Worm (Caenorhabditis elegans): ENCODE measurements around the gene ZK673.2.

Gene ZK673.2

DNA sequence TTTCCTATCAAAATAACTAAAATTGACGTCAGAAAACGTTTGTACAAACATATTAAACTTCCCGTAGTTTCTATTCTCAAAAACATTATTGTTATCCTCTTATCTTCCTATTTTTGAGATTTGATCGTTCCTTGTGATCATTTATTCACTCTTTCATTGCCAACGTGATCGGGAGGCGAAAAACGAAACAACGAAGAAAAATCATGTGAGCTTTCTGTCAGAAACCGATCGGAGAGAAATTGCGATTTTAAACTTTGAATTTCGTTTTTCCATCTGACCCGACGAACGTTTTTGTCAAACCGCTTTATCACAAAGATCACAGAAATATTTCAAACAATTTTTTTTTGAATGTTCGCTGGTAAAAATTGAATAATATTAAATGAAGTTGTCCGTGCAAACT is 1.8 kb upstream of the ZK673.2 start:
- TF ChIP-seq F37D6.2 (tag; optimal IDR thresholded peaks at IDR 0.05) (no peak), unc-130 (GFP tag; optimal IDR thresholded peaks at IDR 0.05) (no peak), lin-38 (GFP tag; IDR thresholded peaks at IDR 0.05) (no peak), fkh-10 (GFP tag; optimal IDR thresholded peaks at IDR 0.05) (no peak), sdz-12 (GFP tag; optimal IDR thresholded peaks at IDR 0.05) (no peak), set-16 (GFP tag; IDR thresholded peaks at IDR 0.05) (no peak), tag-97 (GFP tag; IDR thresholded peaks at IDR 0.05) (no peak), lir-3 (tag; optimal IDR thresholded peaks at IDR 0.05) (no peak), pha-4 (GFP tag; IDR thresholded peaks at IDR 0.05) (no peak), pha-4 (tag; optimal IDR thresholded peaks at IDR 0.05) (no peak), lin-15B (tag; optimal IDR thresholded peaks at IDR 0.05) (no peak), unc-62 (GFP tag; optimal IDR thresholded peaks at IDR 0.05 in 1 of 2) (peak in 1 of 2 experiments; percentile 97), unc-62 (tag; optimal IDR thresholded peaks at IDR 0.05) (no peak), ZK337.2 (GFP tag; IDR thresholded peaks at IDR 0.05) (no peak), snpc-4 (tag; optimal IDR thresholded peaks at IDR 0.05) (no peak), mep-1 (tag; optimal IDR thresholded peaks at IDR 0.05) (no peak), spr-3 (GFP tag; optimal IDR thresholded peaks at IDR 0.05) (no peak), ZK546.5 (tag; optimal IDR thresholded peaks at IDR 0.05) (no peak), dmd-6 (GFP tag; IDR thresholded peaks at IDR 0.05) (peak; percentile 71), Y5F2A.4 (GFP tag; optimal IDR thresholded peaks at IDR 0.05) (no peak), dve-1 (tag; optimal IDR thresholded peaks at IDR 0.05; ENCODE audit: insufficient read depth) (peak; percentile 80), Y48G9A.11 (GFP tag; IDR thresholded peaks at IDR 0.05) (no peak), F26F4.8 (GFP tag; conservative IDR thresholded peaks at IDR 0.05) (no peak), cey-2 (tag; optimal IDR thresholded peaks at IDR 0.05; ENCODE audit: borderline replicate concordance, insufficient read depth) (no peak), nhr-111 (GFP tag; optimal IDR thresholded peaks at IDR 0.05) (no peak), rbr-2 (tag; optimal IDR thresholded peaks at IDR 0.05) (no peak), aha-1 (tag) (no peak), tra-1 (GFP tag; IDR thresholded peaks at IDR 0.05) (no peak), mdl-1 (tag; optimal IDR thresholded peaks at IDR 0.05) (peak in 1 of 2 experiments; percentile 47), egl-43 (GFP tag; IDR thresholded peaks at IDR 0.05) (no peak), hmg-1.1 (GFP tag; IDR thresholded peaks at IDR 0.05) (no peak), lin-1 (GFP tag; IDR thresholded peaks at IDR 0.05) (no peak), Y105C5A.15 (GFP tag; IDR thresholded peaks at IDR 0.05) (no peak), mes-2 (tag; optimal IDR thresholded peaks at IDR 0.05; ENCODE audit: poor library complexity, severe bottlenecking) (no peak), ceh-44 (GFP tag; IDR thresholded peaks at IDR 0.05) (no peak), hlh-11 (tag; optimal IDR thresholded peaks at IDR 0.05) (peak; percentile 86), mxl-2 (GFP tag; conservative IDR thresholded peaks at IDR 0.05) (no peak), skn-1 (tag; optimal IDR thresholded peaks at IDR 0.05) (no peak), dmd-8 (GFP tag; IDR thresholded peaks at IDR 0.05) (no peak), F49E8.2 (tag; optimal IDR thresholded peaks at IDR 0.05; ENCODE audit: borderline replicate concordance) (no peak), nhr-48 (tag; optimal IDR thresholded peaks at IDR 0.05) (no peak), nhr-25 (tag; optimal IDR thresholded peaks at IDR 0.05; ENCODE audit: borderline replicate concordance, insufficient read depth) (no peak), mxl-3 (GFP tag; optimal IDR thresholded peaks at IDR 0.05) (peak; percentile 21), zip-11 (GFP tag; IDR thresholded peaks at IDR 0.05) (no peak), nhr-11 (tag; optimal IDR thresholded peaks at IDR 0.05) (peak; percentile 78), Y75B8A.6 (GFP tag; IDR thresholded peaks at IDR 0.05) (no peak), hif-1 (tag; optimal IDR thresholded peaks at IDR 0.05) (no peak), dpl-1 (GFP tag; optimal IDR thresholded peaks at IDR 0.05) (no peak), madf-9 (GFP tag; conservative IDR thresholded peaks at IDR 0.05) (no peak), zip-2 (tag; optimal IDR thresholded peaks at IDR 0.05) (no peak), daf-19 (GFP tag; conservative IDR thresholded peaks at IDR 0.05) (no peak)

Data from whole organism, L4 larva.